Worm (Caenorhabditis elegans) whole organism, L4/young adult: Measurements from ENCODE around the gene F48G7.12.

Experiments used
- dao-5 ChIP-seq: sonication (generic microtip); optimal IDR thresholded peaks from 2 replicates; lab custom pipeline; 2016; ENCODE audit warnings: missing genotype, missing genetic modification characterization, moderate library complexity, missing compliant biosample characterization
- him-1 ChIP-seq: sonication (generic microtip); optimal IDR thresholded peaks from 2 replicates; lab custom pipeline; 2016; ENCODE audit warnings: missing genotype, missing genetic modification reagents, missing genetic modification characterization, missing compliant biosample characterization

ce11 chrV:676550-677084, 30.6 kb upstream of the F48G7.12 start, which contains the start of the genes fbxa-72 and srx-21:
- TF ChIP-seq him-1 (tag; lab: Kevin White, UChicago): no peak
- TF ChIP-seq dao-5 (tag; lab: Kevin White, UChicago): no peak
